Fruit fly (Drosophila melanogaster) whole organism, pupa: ENCODE results near the gene CG34159.

Experiments
- CG10348 ChIP-seq: fragments of 200-800 bp; sonication (Bioruptor generic); IDR thresholded peaks from 2 replicates; pipeline ENCODE4 v1.3.6; 2022; ENCODE audit warnings: missing biosample characterization, missing genetic modification characterization
- CG12605 ChIP-seq: fragments of 200-800 bp; sonication (Bioruptor generic); IDR thresholded peaks from 2 replicates; pipeline ENCODE4 v1.3.6; 2022; ENCODE audit warnings: missing biosample characterization, missing genetic modification characterization
- CG13204 ChIP-seq: fragments of 200-800 bp; sonication (Bioruptor generic); optimal IDR thresholded peaks from 2 replicates; lab custom pipeline; 2018; ENCODE audit warnings: missing biosample characterization, mild to moderate bottlenecking, missing genetic modification characterization, moderate library complexity
- CG14655 ChIP-seq: fragments of 200-800 bp; sonication (Bioruptor generic); optimal IDR thresholded peaks from 3 replicates; lab custom pipeline; 2017; ENCODE audit warnings: mild to moderate bottlenecking, missing biosample characterization, missing genetic modification reagents, missing genetic modification characterization
- CG15710 ChIP-seq: fragments of 200-800 bp; sonication (Bioruptor generic); optimal IDR thresholded peaks from 2 replicates; lab custom pipeline; 2018; ENCODE audit warnings: missing biosample characterization, mild to moderate bottlenecking, missing genetic modification characterization, moderate library complexity
- CG17806 ChIP-seq: fragments of 200-800 bp; sonication (Bioruptor generic); optimal IDR thresholded peaks from 2 replicates; lab custom pipeline; 2018; ENCODE audit warnings: missing biosample characterization, mild to moderate bottlenecking, missing genetic modification characterization, moderate library complexity
- CG32121 ChIP-seq: fragments of 200-800 bp; sonication (Bioruptor generic); IDR thresholded peaks from 2 replicates; pipeline ENCODE4 v1.3.6; 2022; ENCODE audit warnings: missing biosample characterization, missing genetic modification characterization
- CG34367 ChIP-seq: fragments of 200-800 bp; sonication (Bioruptor generic); optimal IDR thresholded peaks from 2 replicates; lab custom pipeline; 2018; ENCODE audit warnings: missing biosample characterization, mild to moderate bottlenecking, missing genetic modification characterization
- CG4496 ChIP-seq: fragments of 200-800 bp; sonication (Bioruptor generic); IDR thresholded peaks from 3 replicates; pipeline ENCODE4 v1.3.6; 2022; ENCODE audit warnings: missing biosample characterization, missing genetic modification characterization
- CG8159 ChIP-seq: fragments of 200-800 bp; sonication (Bioruptor generic); optimal IDR thresholded peaks from 3 replicates; lab custom pipeline; 2018; ENCODE audit warnings: missing biosample characterization, mild to moderate bottlenecking, missing genetic modification characterization, moderate library complexity
- CG8301 ChIP-seq: fragments of 200-800 bp; sonication (Bioruptor generic); optimal IDR thresholded peaks from 2 replicates; lab custom pipeline; 2018; ENCODE audit warnings: missing biosample characterization, mild to moderate bottlenecking, missing genetic modification characterization
- CG9948 ChIP-seq: fragments of 200-800 bp; sonication (Bioruptor generic); optimal IDR thresholded peaks from 2 replicates; lab custom pipeline; 2018; ENCODE audit warnings: missing biosample characterization, mild to moderate bottlenecking, missing genetic modification characterization, moderate library complexity
- D1 ChIP-seq: fragments of 200-800 bp; sonication (Bioruptor generic); optimal IDR thresholded peaks from 2 replicates; lab custom pipeline; 2018; ENCODE audit warnings: missing biosample characterization, mild to moderate bottlenecking, missing genetic modification characterization, moderate library complexity
- EcR ChIP-seq: fragments of 200-800 bp; sonication (Bioruptor generic); optimal IDR thresholded peaks from 3 replicates; lab custom pipeline; 2019; ENCODE audit warnings: missing biosample characterization, missing genetic modification characterization, mild to moderate bottlenecking, moderate library complexity, missing genetic modification reagents
- Ets98B ChIP-seq: fragments of 200-800 bp; sonication (Bioruptor generic); IDR thresholded peaks from 2 replicates; pipeline ENCODE4 v1.3.6; 2022; ENCODE audit warnings: missing biosample characterization, missing genetic modification characterization
- Pif1A ChIP-seq: fragments of 200-800 bp; sonication (Bioruptor generic); optimal IDR thresholded peaks from 3 replicates; lab custom pipeline; 2016; ENCODE audit warnings: missing biosample characterization, missing genetic modification characterization
- Pif1B ChIP-seq: fragments of 200-800 bp; sonication (Bioruptor generic); optimal IDR thresholded peaks from 3 replicates; lab custom pipeline; 2016; ENCODE audit warnings: missing biosample characterization, missing genetic modification characterization
- Snoo ChIP-seq: fragments of 200-800 bp; sonication (Bioruptor generic); optimal IDR thresholded peaks from 3 replicates; lab custom pipeline; 2017; ENCODE audit warnings: missing biosample characterization, mild to moderate bottlenecking, missing genetic modification characterization, inconsistent platforms
- fd96Ca ChIP-seq: fragments of 200-800 bp; sonication (Bioruptor generic); IDR thresholded peaks from 3 replicates; pipeline ENCODE4 v1.3.6; 2022; ENCODE audit warnings: missing biosample characterization, missing genetic modification characterization
- gl ChIP-seq: fragments of 200-800 bp; sonication (Bioruptor generic); optimal IDR thresholded peaks from 2 replicates; lab custom pipeline; 2018; ENCODE audit warnings: missing biosample characterization, mild to moderate bottlenecking, missing genetic modification characterization
- rn ChIP-seq: fragments of 200-800 bp; sonication (Bioruptor generic); IDR thresholded peaks from 2 replicates; pipeline ENCODE4 v1.3.6; 2022; ENCODE audit warnings: missing biosample characterization, missing genetic modification characterization

The CG34159 gene

dm6 chr2L:10238726-10239652, 34.9 kb upstream of the CG34159 start, which contains the start of gene me31B:
me31B (plus strand) TSS chr2L:10239341.
- TF ChIP-seq CG34367 (tag; lab: Kevin White, UChicago) (no peak), CG9948 (tag; lab: Kevin White, UChicago) (peak; percentile 16)

- TF ChIP-seq CG13204 (GFP tag; lab: Kevin White, UChicago) (no peak), CG12605 (GFP tag; lab: Robert Waterston, UW) (no peak), CG34367 (tag; lab: Kevin White, UChicago) (no peak), gl (no peak), D1 (tag; lab: Kevin White, UChicago) (no peak), Pif1A (GFP tag; lab: Kevin White, UChicago) (no peak), Pif1B (GFP tag; lab: Kevin White, UChicago) (no peak), CG9948 (tag; lab: Kevin White, UChicago) (no peak), rn (no peak), CG15710 (tag; lab: Kevin White, UChicago) (no peak), CG14655 (GFP tag; lab: Kevin White, UChicago) (no peak), CG4496 (no peak)
Observed at dm6 chr2L:10237725-10238446, 33.8 kb upstream of the CG34159 start, which contains the start of gene mthl15. mthl15 (minus strand) TSS chr2L:10238317.

dm6 chr2L:10232827-10233226, 28.7 kb upstream of the CG34159 start:
- no peak for TF ChIP-seq Pif1B (GFP tag; lab: Kevin White, UChicago)

- TF ChIP-seq CG32121 (GFP tag; lab: Robert Waterston, UW) (no peak), EcR (GFP tag; lab: Kevin White, UChicago) (no peak), CG17806 (tag; lab: Kevin White, UChicago) (no peak), CG13204 (GFP tag; lab: Kevin White, UChicago) (no peak), CG14655 (GFP tag; lab: Kevin White, UChicago) (no peak)
Observed at dm6 chr2L:10232152-10232816, 28.2 kb upstream of the CG34159 start, which contains the start of gene eEF1delta. eEF1delta (plus strand) TSS chr2L:10232507.

- no peak for TF ChIP-seq Snoo (tag; lab: Kevin White, UChicago)
- TF ChIP-seq CG12605 (GFP tag; lab: Robert Waterston, UW), result no peak
- no peak for TF ChIP-seq Pif1B (GFP tag; lab: Kevin White, UChicago)
- no peak for TF ChIP-seq gl
- no peak for TF ChIP-seq EcR (GFP tag; lab: Kevin White, UChicago)
- TF ChIP-seq rn, result no peak
- TF ChIP-seq CG8159 (tag; lab: Kevin White, UChicago), result no peak
- TF ChIP-seq CG4496, result no peak
- no peak for TF ChIP-seq CG8301 (tag; lab: Kevin White, UChicago)
- no peak for TF ChIP-seq CG17806 (tag; lab: Kevin White, UChicago)
- no peak for TF ChIP-seq CG9948 (tag; lab: Kevin White, UChicago)
- no peak for TF ChIP-seq CG34367 (tag; lab: Kevin White, UChicago)
- no peak for TF ChIP-seq CG14655 (GFP tag; lab: Kevin White, UChicago)
- no peak for TF ChIP-seq CG13204 (GFP tag; lab: Kevin White, UChicago)
- TF ChIP-seq CG10348 (GFP tag; lab: Robert Waterston, UW), result no peak
- TF ChIP-seq fd96Ca, result no peak
Observed at dm6 chr2L:10231510-10231909, 27.4 kb upstream of the CG34159 start, which contains the start of gene ova. ova (minus strand) TSS chr2L:10231692.

dm6 chr2L:10231092-10231494, 27.0 kb upstream of the CG34159 start:
- TF ChIP-seq CG15710 (tag; lab: Kevin White, UChicago) (peak; percentile 10), CG8301 (tag; lab: Kevin White, UChicago) (peak; percentile 61), CG8159 (tag; lab: Kevin White, UChicago) (peak; percentile 38), CG12605 (GFP tag; lab: Robert Waterston, UW) (no peak), Pif1A (GFP tag; lab: Kevin White, UChicago) (peak; percentile 79), CG13204 (GFP tag; lab: Kevin White, UChicago) (no peak), EcR (GFP tag; lab: Kevin White, UChicago) (no peak), rn (no peak), CG10348 (GFP tag; lab: Robert Waterston, UW) (no peak), CG9948 (tag; lab: Kevin White, UChicago) (peak; percentile 30), Snoo (tag; lab: Kevin White, UChicago) (no peak), CG34367 (tag; lab: Kevin White, UChicago) (no peak), CG4496 (peak; percentile 65; the same call in 2 of the 3 replicates), CG32121 (GFP tag; lab: Robert Waterston, UW) (peak; percentile 54; the same call in 1 of the 2 replicates), CG14655 (GFP tag; lab: Kevin White, UChicago) (no peak), Ets98B (GFP tag; lab: Robert Waterston, UW) (no peak), CG17806 (tag; lab: Kevin White, UChicago) (peak; percentile 53), D1 (tag; lab: Kevin White, UChicago) (no peak), Pif1B (GFP tag; lab: Kevin White, UChicago) (peak; percentile 62), fd96Ca (no peak), gl (no peak)
